Fruit fly (Drosophila melanogaster) whole organism: ENCODE data around the gene Sqor.
A peak's percentile ranks its signal among the peaks of the same experiment; 100 is the strongest.

Source experiments
- CG8478 ChIP-seq: fragments of >200 bp; optimal IDR thresholded peaks from 2 replicates; lab custom pipeline; 2018; ENCODE audit warnings: inconsistent platforms
- Dll ChIP-seq: fragments of >200 bp; optimal IDR thresholded peaks from 2 replicates; lab custom pipeline; 2017
- EcR ChIP-seq, 2 experiments: fragments of >200 bp; optimal IDR thresholded peaks; 2 replicates each; lab custom pipeline; 2017; ENCODE audit warnings: missing biosample characterization in 2 of 2, missing genetic modification characterization in 2 of 2, missing genetic modification reagents in 2 of 2
- pan ChIP-seq: fragments of >200 bp; optimal IDR thresholded peaks from 2 replicates; lab custom pipeline; 2017
- psq ChIP-seq: fragments of >200 bp; optimal IDR thresholded peaks from 2 replicates; lab custom pipeline; 2017
- usp ChIP-seq: fragments of >200 bp; optimal IDR thresholded peaks from 2 replicates; lab custom pipeline; 2017; ENCODE audit warnings: missing biosample characterization, missing genetic modification characterization, mixed read lengths

Sqor gene

dm6 chr3L:4261177-4261576, 21.2 kb downstream of the Sqor start:
- TF ChIP-seq Dll (no peak), pan (lab: Kevin White, UChicago) (no peak), EcR (GFP tag; optimal IDR thresholded peaks at IDR 0.05; lab: Kevin White, UChicago) (no peak), usp (no peak), CG8478 (lab: Kevin White, UChicago) (no peak), psq (no peak)

DNA sequence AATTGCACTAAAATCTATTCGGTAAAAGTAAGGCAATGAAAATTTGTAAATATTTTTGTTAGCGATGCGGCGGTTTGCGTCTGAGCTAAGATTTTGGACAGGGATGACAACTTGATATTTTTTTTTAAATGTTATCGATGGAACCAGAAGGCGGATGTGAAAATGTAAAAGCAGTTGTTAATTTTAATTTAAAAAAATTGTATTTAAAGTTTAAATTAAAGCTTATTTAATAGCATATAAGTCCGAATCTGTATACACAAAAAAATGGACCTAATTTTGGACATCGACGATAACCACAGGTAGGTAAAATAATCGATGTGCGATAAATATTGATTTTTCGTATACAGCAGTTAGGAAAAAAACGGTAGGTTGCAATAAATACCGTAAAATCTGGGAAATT, 22.4 kb downstream of the Sqor start, which contains the start of the genes CG11586 and VhaM9.7-a:
Gene CG11586, minus strand, starts transcription at position 87 of the 400 bp plus-strand sequence.
Gene VhaM9.7-a, plus strand, starts transcription at position 322 of the 400 bp plus-strand sequence.
- TF ChIP-seq psq (no peak), EcR (GFP tag; optimal IDR thresholded peaks at IDR 0.05; lab: Kevin White, UChicago) (no peak), pan (lab: Kevin White, UChicago) (no peak), Dll (no peak), usp (no peak), CG8478 (lab: Kevin White, UChicago) (no peak)

DNA sequence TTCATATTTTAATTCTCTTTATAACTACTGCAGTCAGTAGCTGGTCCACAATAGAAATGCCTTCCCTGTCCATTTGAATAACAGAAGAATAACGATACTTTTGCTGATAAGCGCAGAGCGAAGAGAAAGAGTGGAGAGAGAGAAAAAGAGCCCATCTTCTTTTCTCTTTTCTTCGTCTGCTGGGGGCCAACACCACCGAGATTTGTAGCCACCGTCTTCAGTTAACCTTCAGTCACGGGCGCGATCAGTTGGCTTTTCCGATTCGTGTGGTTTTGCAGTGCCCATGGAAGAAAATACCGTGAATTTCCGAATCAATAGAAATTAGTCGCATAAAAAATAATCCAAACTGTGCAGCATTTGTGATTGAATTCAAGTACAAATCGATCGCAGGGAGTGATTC, 23.5 kb downstream of the Sqor start, which contains the start of gene CG1273:
Gene CG1273, plus strand, starts transcription at position 218 of the 400 bp plus-strand sequence.
- TF ChIP-seq Dll, result no peak
- no peak for TF ChIP-seq pan (lab: Kevin White, UChicago)
- TF ChIP-seq EcR (GFP tag; optimal IDR thresholded peaks at IDR 0.05; lab: Kevin White, UChicago), result no peak

DNA sequence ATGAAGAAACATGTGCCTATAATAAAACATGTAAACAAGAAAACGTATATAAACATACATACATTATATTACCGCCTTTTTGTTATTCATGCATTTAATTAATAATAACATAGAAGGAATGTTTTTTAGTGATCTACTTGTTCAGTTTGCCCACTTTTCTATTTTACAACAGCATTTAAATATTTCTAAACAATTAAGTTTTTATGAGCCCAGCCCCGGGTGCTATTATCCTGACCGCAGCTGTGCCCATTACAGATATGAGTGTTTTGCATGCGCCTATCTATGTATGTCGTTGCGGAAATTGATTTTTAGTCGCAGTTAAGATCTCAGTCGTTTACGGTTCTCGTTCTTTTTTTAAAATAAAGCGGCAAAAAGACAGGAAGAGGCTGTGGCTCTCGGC, 25.0 kb downstream of the Sqor start:
- TF ChIP-seq pan (lab: Kevin White, UChicago) (no peak), usp (no peak), psq (no peak), Dll (no peak), EcR (GFP tag; optimal IDR thresholded peaks at IDR 0.05; lab: Kevin White, UChicago) (no peak), CG8478 (lab: Kevin White, UChicago) (no peak)

DNA sequence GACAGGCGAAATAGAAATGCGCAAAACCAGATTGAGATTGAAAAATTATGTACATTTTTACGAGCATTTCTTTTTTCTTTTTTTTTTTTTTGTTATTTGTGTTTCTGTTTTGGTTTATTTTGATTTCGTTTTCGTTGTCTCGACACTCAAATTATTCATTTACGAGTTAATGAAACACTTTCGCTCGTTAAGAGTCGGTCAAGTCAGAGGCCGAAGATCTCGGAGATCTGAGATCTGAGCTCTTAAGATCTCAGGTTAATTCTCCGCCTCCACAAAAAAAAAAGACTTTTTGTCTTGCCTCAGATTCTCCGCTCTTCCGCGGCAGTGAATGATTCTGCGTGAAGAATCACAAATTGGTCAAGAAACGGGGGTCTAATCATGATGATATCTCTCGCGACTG, 25.9 kb downstream of the Sqor start:
- TF ChIP-seq psq (no peak), usp (no peak), EcR (GFP tag; optimal IDR thresholded peaks at IDR 0.05; lab: Kevin White, UChicago) (no peak), pan (lab: Kevin White, UChicago) (no peak), Dll (no peak), CG8478 (lab: Kevin White, UChicago) (no peak)

DNA sequence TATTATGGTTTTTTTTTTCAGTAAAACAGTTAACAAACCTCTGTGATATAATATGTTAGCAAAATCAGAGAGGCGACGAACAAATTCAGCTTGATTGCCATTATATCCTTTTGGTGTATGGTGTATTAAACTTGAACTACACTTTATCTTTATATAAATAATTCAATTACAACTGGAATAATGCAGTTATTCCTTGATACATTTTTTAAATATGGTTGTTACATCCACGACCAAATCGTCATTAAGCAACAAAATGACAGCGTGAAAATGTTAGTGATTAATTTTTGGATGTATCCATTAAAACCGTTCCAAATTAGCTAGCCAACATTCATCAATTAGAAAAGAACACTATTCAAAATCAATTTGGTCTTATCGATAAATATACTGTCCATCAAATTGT, 27.4 kb downstream of the Sqor start, which contains the start of gene CG33764:
Gene CG33764, minus strand, starts transcription at position 101 of the 400 bp plus-strand sequence.
- TF ChIP-seq psq (no peak), Dll (no peak)

- TF ChIP-seq psq (no peak), usp (no peak), pan (lab: Kevin White, UChicago) (no peak), EcR (GFP tag; optimal IDR thresholded peaks at IDR 0.05; lab: Kevin White, UChicago) (no peak), CG8478 (lab: Kevin White, UChicago) (no peak), Dll (no peak)
Measured at dm6 chr3L:4269208-4269607, 29.2 kb downstream of the Sqor start.

- no peak for TF ChIP-seq Dll
- no peak for TF ChIP-seq CG8478 (lab: Kevin White, UChicago)
- no peak for TF ChIP-seq usp
- TF ChIP-seq EcR (GFP tag; optimal IDR thresholded peaks at IDR 0.05; lab: Kevin White, UChicago), result no peak
- TF ChIP-seq psq, result no peak
- no peak for TF ChIP-seq pan (lab: Kevin White, UChicago)
Measured at dm6 chr3L:4269920-4270319, 29.9 kb downstream of the Sqor start.

dm6 chr3L:4270949-4271827, 31.2 kb downstream of the Sqor start:
- TF ChIP-seq CG8478 (lab: Kevin White, UChicago), result no peak
- TF ChIP-seq usp, result no peak
- no peak for TF ChIP-seq pan (lab: Kevin White, UChicago)
- no peak for TF ChIP-seq EcR (GFP tag; optimal IDR thresholded peaks at IDR 0.05; lab: Kevin White, UChicago)
- TF ChIP-seq psq, result no peak
- TF ChIP-seq Dll, result no peak

DNA sequence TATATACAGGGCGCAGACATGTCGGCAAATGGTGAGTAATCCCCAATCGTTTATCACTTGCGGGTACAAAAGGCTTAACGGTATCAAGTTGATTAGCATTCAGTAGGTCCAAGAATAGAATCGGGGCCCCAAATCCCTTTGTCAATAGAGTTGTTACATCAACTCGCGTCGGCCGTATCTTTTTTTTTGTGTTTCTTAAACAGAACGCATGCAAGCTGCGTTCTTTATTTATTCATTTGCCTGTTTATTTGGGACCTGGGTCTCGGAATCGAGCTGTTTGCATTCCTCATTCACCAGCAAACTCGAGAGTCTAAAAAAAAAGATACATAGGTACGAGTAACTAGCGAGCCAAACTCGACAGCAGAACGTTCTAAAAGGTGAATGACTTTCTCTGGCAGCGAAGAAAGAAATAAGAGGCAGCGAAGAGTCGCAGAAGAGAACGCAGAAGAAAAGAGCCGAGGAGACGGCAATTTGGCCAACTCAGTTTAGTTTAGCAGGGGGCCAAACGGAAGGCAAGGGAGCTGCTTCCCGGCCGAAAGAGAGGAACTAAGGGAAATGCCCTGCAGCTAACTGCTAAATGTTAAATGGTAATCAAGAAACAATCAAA, 32.3 kb downstream of the Sqor start:
- TF ChIP-seq EcR (GFP tag; optimal IDR thresholded peaks at IDR 0.05; lab: Kevin White, UChicago) (peak; percentile 13 to 89), psq (no peak)

dm6 chr3L:4277796-4278195, 37.8 kb downstream of the Sqor start, which contains the start of gene Ctl1:
Ctl1 (plus strand) TSS chr3L:4277962.
- TF ChIP-seq CG8478 (lab: Kevin White, UChicago) (no peak), Dll (no peak), EcR (GFP tag; optimal IDR thresholded peaks at IDR 0.05; lab: Kevin White, UChicago) (no peak), pan (lab: Kevin White, UChicago) (no peak), usp (no peak), psq (no peak)

DNA sequence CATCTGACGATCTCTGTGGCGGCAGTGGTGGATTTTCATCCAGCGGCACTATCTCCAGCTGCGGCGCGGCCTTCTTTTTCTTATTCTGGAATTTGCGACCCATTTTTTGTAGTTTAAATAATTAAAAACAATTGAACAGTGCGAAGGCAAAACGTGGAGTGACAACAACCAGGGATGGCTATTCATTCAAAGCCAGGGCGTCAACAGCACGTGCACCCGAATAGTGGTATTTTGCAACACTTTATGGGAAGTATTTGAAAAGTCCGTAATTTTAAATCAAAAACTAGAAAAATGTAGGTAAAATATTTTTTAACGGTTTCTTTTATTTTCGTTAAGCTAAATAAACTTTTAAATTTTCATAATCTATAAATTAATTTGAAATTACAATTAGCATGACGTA, 42.7 kb downstream of the Sqor start, which contains the start of gene CG11583:
Gene CG11583, minus strand, starts transcription at position 191 of the 400 bp plus-strand sequence.
- TF ChIP-seq EcR (GFP tag; optimal IDR thresholded peaks at IDR 0.05; lab: Kevin White, UChicago) (no peak), psq (no peak), CG8478 (lab: Kevin White, UChicago) (no peak), usp (no peak), pan (lab: Kevin White, UChicago) (no peak), Dll (no peak)
